Worm (Caenorhabditis elegans) whole organism, mixed stage, embryonic: ENCODE measurements around the gene K12H6.2.
A peak's percentile ranks its signal among the peaks of the same experiment; 100 is the strongest.

Source experiments
- bed-3 ChIP-seq: fragments of 200-800 bp; sonication (Bioruptor generic); optimal IDR thresholded peaks from 3 replicates; lab custom pipeline; 2018; ENCODE audit warnings: mild to moderate bottlenecking, missing genetic modification characterization, moderate library complexity, missing compliant biosample characterization
- blmp-1 ChIP-seq: fragments of 150-350 bp; optimal IDR thresholded peaks from 2 replicates; lab custom pipeline; 2014; ENCODE audit warnings: missing biosample characterization, missing genetic modification characterization
- ceh-39 ChIP-seq: fragments of 150-350 bp; optimal IDR thresholded peaks from 2 replicates; lab custom pipeline; 2014; ENCODE audit warnings: missing biosample characterization, missing genetic modification characterization
- ceh-43 ChIP-seq: fragments of 200-800 bp; sonication (Bioruptor generic); optimal IDR thresholded peaks from 2 replicates; lab custom pipeline; 2018; ENCODE audit warnings: mild to moderate bottlenecking, missing genetic modification characterization, moderate library complexity, missing compliant biosample characterization
- ceh-83 ChIP-seq: fragments of 200-800 bp; sonication (Bioruptor generic); optimal IDR thresholded peaks from 2 replicates; lab custom pipeline; 2018; ENCODE audit warnings: mild to moderate bottlenecking, missing genetic modification characterization, missing compliant biosample characterization
- ces-1 ChIP-seq: fragments of 150-350 bp; optimal IDR thresholded peaks from 2 replicates; lab custom pipeline; 2014; ENCODE audit warnings: missing biosample characterization, missing genetic modification reagents, missing genetic modification characterization
- cnd-1 ChIP-seq: fragments of 200-800 bp; sonication (Bioruptor generic); optimal IDR thresholded peaks from 2 replicates; lab custom pipeline; 2018; ENCODE audit warnings: mild to moderate bottlenecking, missing genetic modification characterization, missing compliant biosample characterization
- drap-1 ChIP-seq: fragments of 200-800 bp; sonication (Bioruptor generic); optimal IDR thresholded peaks from 3 replicates; lab custom pipeline; 2018; ENCODE audit warnings: mild to moderate bottlenecking, missing genetic modification characterization, missing compliant biosample characterization
- elt-1 ChIP-seq: sonication (generic microtip); optimal IDR thresholded peaks from 2 replicates; lab custom pipeline; 2017; ENCODE audit warnings: missing genetic modification characterization, mild to moderate bottlenecking, missing compliant biosample characterization, antibody characterized with exemption, moderate library complexity, borderline replicate concordance; ENCODE audit not compliant: insufficient read depth
- elt-3 ChIP-seq: fragments of 150-350 bp; optimal IDR thresholded peaks from 2 replicates; lab custom pipeline; 2014; ENCODE audit warnings: missing biosample characterization, missing genetic modification characterization
- flh-1 ChIP-seq: fragments of 200-800 bp; sonication (Bioruptor generic); optimal IDR thresholded peaks from 2 replicates; lab custom pipeline; 2018; ENCODE audit warnings: mild to moderate bottlenecking, missing genetic modification characterization, moderate library complexity, missing compliant biosample characterization
- ham-2 ChIP-seq: fragments of 200-800 bp; sonication (Bioruptor generic); optimal IDR thresholded peaks from 2 replicates; lab custom pipeline; 2018; ENCODE audit warnings: mild to moderate bottlenecking, missing genetic modification characterization, missing compliant biosample characterization
- hlh-1 ChIP-seq: fragments of 150-350 bp; optimal IDR thresholded peaks from 2 replicates; lab custom pipeline; 2014; ENCODE audit warnings: missing biosample characterization, missing genetic modification reagents, missing genetic modification characterization
- lin-13 ChIP-seq: fragments of 150-350 bp; optimal IDR thresholded peaks from 2 replicates; lab custom pipeline; 2014; ENCODE audit warnings: missing biosample characterization, missing genetic modification characterization
- lin-32 ChIP-seq: fragments of 200-800 bp; sonication (Bioruptor generic); optimal IDR thresholded peaks from 2 replicates; lab custom pipeline; 2018; ENCODE audit warnings: mild to moderate bottlenecking, missing genetic modification characterization, missing compliant biosample characterization
- lsy-2 ChIP-seq: fragments of 150-350 bp; optimal IDR thresholded peaks from 2 replicates; lab custom pipeline; 2014; ENCODE audit warnings: missing biosample characterization, missing genetic modification characterization
- mab-5 ChIP-seq: fragments of 150-350 bp; optimal IDR thresholded peaks from 2 replicates; lab custom pipeline; 2014; ENCODE audit warnings: missing biosample characterization, missing genetic modification characterization
- mep-1 ChIP-seq: fragments of 150-350 bp; optimal IDR thresholded peaks from 2 replicates; lab custom pipeline; 2017; ENCODE audit warnings: missing biosample characterization, missing genetic modification reagents, missing genetic modification characterization, inconsistent platforms
- mls-2 ChIP-seq: sonication (generic microtip); optimal IDR thresholded peaks from 2 replicates; lab custom pipeline; 2016; ENCODE audit warnings: mild to moderate bottlenecking, missing genetic modification characterization, moderate library complexity, missing compliant biosample characterization
- nhr-12 ChIP-seq: fragments of 150-350 bp; optimal IDR thresholded peaks from 2 replicates; lab custom pipeline; 2014; ENCODE audit warnings: missing biosample characterization, missing genetic modification characterization
- nhr-237 ChIP-seq: fragments of 150-350 bp; optimal IDR thresholded peaks from 2 replicates; lab custom pipeline; 2014; ENCODE audit warnings: missing biosample characterization, missing genetic modification characterization
- nhr-76 ChIP-seq: sonication (generic microtip); optimal IDR thresholded peaks from 2 replicates; lab custom pipeline; 2017; ENCODE audit warnings: missing biosample characterization, missing genetic modification characterization
- pha-4 ChIP-seq: fragments of 150-350 bp; optimal IDR thresholded peaks from 2 replicates; lab custom pipeline; 2018; ENCODE audit warnings: missing biosample characterization, missing genetic modification reagents, missing genetic modification characterization
- sem-2 ChIP-seq: fragments of 200-800 bp; sonication (Bioruptor generic); optimal IDR thresholded peaks from 2 replicates; lab custom pipeline; 2018; ENCODE audit warnings: mild to moderate bottlenecking, missing genetic modification characterization, missing compliant biosample characterization
- snpc-4 ChIP-seq: fragments of 150-350 bp; optimal IDR thresholded peaks from 2 replicates; lab custom pipeline; 2014; ENCODE audit warnings: missing biosample characterization, missing genetic modification characterization
- tbx-8 ChIP-seq: fragments of 200-800 bp; sonication (Bioruptor generic); optimal IDR thresholded peaks from 2 replicates; lab custom pipeline; 2018; ENCODE audit warnings: mild to moderate bottlenecking, missing genetic modification characterization, moderate library complexity, missing compliant biosample characterization
- unc-120 ChIP-seq: sonication (generic microtip); optimal IDR thresholded peaks from 2 replicates; lab custom pipeline; 2017; ENCODE audit warnings: missing genetic modification characterization, missing compliant biosample characterization; ENCODE audit not compliant: poor library complexity, severe bottlenecking
- unc-39 ChIP-seq: fragments of 150-350 bp; optimal IDR thresholded peaks from 2 replicates; lab custom pipeline; 2014; ENCODE audit warnings: missing biosample characterization, missing genetic modification characterization
- unc-62 ChIP-seq: fragments of 150-350 bp; optimal IDR thresholded peaks from 2 replicates; lab custom pipeline; 2014; ENCODE audit warnings: missing biosample characterization, missing genetic modification reagents, missing genetic modification characterization
- zip-8 ChIP-seq: fragments of 150-350 bp; optimal IDR thresholded peaks from 2 replicates; lab custom pipeline; 2014; ENCODE audit warnings: missing biosample characterization, missing genetic modification characterization

Gene K12H6.2

ce11 chrII:2815444-2815843, at the start of gene K12H6.2:
K12H6.2 (minus strand) TSS chrII:2815544.
- no peak for TF ChIP-seq tbx-8 (GFP tag; lab: Kevin White, UChicago)
- TF ChIP-seq mls-2 (tag; lab: Kevin White, UChicago), result no peak
- peak; percentile 46 for TF ChIP-seq zip-8 (tag; lab: Kevin White, UChicago)
- TF ChIP-seq lin-32 (GFP tag; lab: Kevin White, UChicago), result no peak
- TF ChIP-seq, all 35 proteins: peak for 1

- no peak for TF ChIP-seq elt-1 (tag; lab: Kevin White, UChicago)
- TF ChIP-seq snpc-4, result no peak
- no peak for TF ChIP-seq nhr-76 (tag; lab: Kevin White, UChicago)
- TF ChIP-seq lin-32 (GFP tag; lab: Kevin White, UChicago), result no peak
- no peak for TF ChIP-seq blmp-1 (tag; lab: Kevin White, UChicago)
- TF ChIP-seq nhr-237 (tag; lab: Kevin White, UChicago), result no peak
- TF ChIP-seq ces-1 (GFP tag; lab: Kevin White, UChicago), result no peak
- TF ChIP-seq unc-120 (tag; lab: Kevin White, UChicago), result no peak
- TF ChIP-seq unc-62 (GFP tag; lab: Kevin White, UChicago), result no peak
- TF ChIP-seq mep-1, result no peak
- no peak for TF ChIP-seq cnd-1 (tag; lab: Kevin White, UChicago)
- no peak for TF ChIP-seq lsy-2
- TF ChIP-seq tbx-8 (GFP tag; lab: Kevin White, UChicago), result no peak
- TF ChIP-seq lin-13 (tag; lab: Kevin White, UChicago), result no peak
- no peak for TF ChIP-seq elt-3 (tag; lab: Kevin White, UChicago)
These were observed 48.9 kb upstream of the K12H6.2 start, which contains the start of gene Y110A2AL.5 for ce11 chrII:2864229-2864628. Y110A2AL.5 (plus strand) TSS chrII:2864529.

DNA sequence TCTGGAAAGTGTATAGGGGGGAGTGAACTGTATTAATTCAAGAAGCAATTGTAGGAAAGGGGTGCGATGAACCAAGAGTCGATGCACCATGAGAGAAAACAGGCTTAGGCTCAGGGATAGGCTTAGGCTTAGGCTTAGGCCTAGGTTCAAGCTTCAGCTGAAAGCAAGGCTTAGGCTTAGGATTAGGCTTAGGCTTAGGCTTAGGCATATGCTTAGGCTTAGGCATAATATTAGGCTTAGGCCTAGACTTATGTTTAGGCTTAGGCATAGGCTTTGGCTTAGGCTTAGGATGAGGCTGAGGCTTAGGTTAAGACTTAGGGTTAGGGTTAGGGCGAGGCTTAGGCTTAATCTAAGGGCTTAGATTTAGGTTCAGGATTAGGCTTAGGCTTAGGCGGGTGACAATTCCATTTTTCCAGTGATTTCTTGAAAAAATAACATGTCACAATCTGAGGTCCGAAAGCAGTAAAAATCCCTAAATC, 47.3 kb upstream of the K12H6.2 start:
- peak; percentile 23 for TF ChIP-seq ham-2 (GFP tag; lab: Kevin White, UChicago)
- no peak for TF ChIP-seq unc-39 (tag; lab: Kevin White, UChicago)

DNA sequence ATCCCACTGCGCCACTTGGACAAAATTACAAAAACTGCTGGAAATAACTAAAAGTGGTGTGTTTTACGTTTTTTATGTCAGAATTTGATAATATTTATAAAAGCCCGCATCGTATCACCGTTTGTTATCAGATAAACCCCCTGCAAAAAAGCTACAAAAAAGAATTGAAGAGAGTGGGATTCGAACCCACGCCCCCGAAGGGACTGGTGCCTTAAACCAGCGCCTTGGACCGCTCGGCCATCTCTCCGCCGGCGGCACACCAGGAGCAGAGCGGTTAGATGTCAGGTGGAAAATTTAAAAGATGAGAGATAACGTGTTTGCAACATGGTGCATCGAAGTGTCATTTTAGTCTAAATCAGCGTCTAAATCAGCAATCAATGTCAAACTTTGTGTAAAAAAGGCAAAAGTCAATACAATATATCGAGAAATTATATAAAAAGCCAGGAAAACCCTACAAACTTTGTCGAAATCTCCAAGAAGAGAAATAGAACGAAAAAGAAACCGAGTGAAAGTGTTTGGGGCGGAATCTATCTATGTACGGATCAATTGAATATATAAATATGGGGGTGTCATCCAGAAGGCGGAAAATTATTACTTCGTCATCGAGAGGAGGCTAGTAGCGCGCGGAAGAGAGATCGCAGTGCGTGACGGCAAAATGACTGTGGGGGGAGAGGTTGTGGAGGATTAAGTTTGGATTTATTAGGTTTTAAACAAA, 46.2 kb upstream of the K12H6.2 start:
- TF ChIP-seq ceh-83 (peak; percentile 55), tbx-8 (GFP tag; lab: Kevin White, UChicago) (no peak), ceh-43 (GFP tag; lab: Kevin White, UChicago) (no peak), zip-8 (tag; lab: Kevin White, UChicago) (no peak), unc-62 (GFP tag; lab: Kevin White, UChicago) (no peak), lin-32 (GFP tag; lab: Kevin White, UChicago) (no peak), blmp-1 (tag; lab: Kevin White, UChicago) (peak; percentile 74), hlh-1 (tag; lab: Kevin White, UChicago) (no peak), bed-3 (GFP tag; lab: Kevin White, UChicago) (no peak), lsy-2 (no peak), mab-5 (tag; lab: Kevin White, UChicago) (no peak), ceh-39 (tag; lab: Kevin White, UChicago) (no peak), unc-39 (tag; lab: Kevin White, UChicago) (no peak), nhr-12 (no peak), sem-2 (GFP tag; lab: Kevin White, UChicago) (no peak), drap-1 (GFP tag; lab: Kevin White, UChicago) (no peak), unc-120 (tag; lab: Kevin White, UChicago) (peak; percentile 49), flh-1 (GFP tag; lab: Kevin White, UChicago) (no peak), mep-1 (no peak), mls-2 (tag; lab: Kevin White, UChicago) (peak; percentile 31), snpc-4 (no peak), pha-4 (tag; lab: Kevin White, UChicago) (no peak), ham-2 (GFP tag; lab: Kevin White, UChicago) (peak; percentile 14)
